Fruit fly (Drosophila melanogaster) whole organism, wandering third instar larva: ENCODE results near the gene Prx2.

Experiments used
- Abd-B ChIP-seq: fragments of >200 bp; optimal IDR thresholded peaks from 2 replicates; lab custom pipeline; 2017; ENCODE audit warnings: missing biosample characterization, missing genetic modification characterization
- CG32264 ChIP-seq: fragments of 200-800 bp; sonication (Bioruptor generic); optimal IDR thresholded peaks from 2 replicates; lab custom pipeline; 2016; ENCODE audit warnings: missing biosample characterization, missing genetic modification characterization
- Dfd ChIP-seq: fragments of >200 bp; optimal IDR thresholded peaks from 2 replicates; lab custom pipeline; 2017; ENCODE audit warnings: missing biosample characterization, missing genetic modification characterization
- Dif ChIP-seq: fragments of 200-275, 200-300 bp; sonication (Bioruptor generic); optimal IDR thresholded peaks from 2 replicates; lab custom pipeline; 2018; ENCODE audit warnings: missing biosample characterization, missing genetic modification characterization; ENCODE audit not compliant: partially characterized antibody
- GATAd ChIP-seq: sonication (Bioruptor generic); optimal IDR thresholded peaks from 2 replicates; lab custom pipeline; 2016; ENCODE audit warnings: missing biosample characterization, missing genetic modification characterization
- HLH106 ChIP-seq: fragments of 200-800 bp; optimal IDR thresholded peaks from 3 replicates; lab custom pipeline; 2019; ENCODE audit warnings: missing biosample characterization, mild to moderate bottlenecking, missing genetic modification characterization, moderate library complexity
- Hnf4 ChIP-seq: fragments of 200-800 bp; sonication (Bioruptor generic); optimal IDR thresholded peaks from 2 replicates; lab custom pipeline; 2016; ENCODE audit warnings: missing biosample characterization, mild to moderate bottlenecking, missing genetic modification characterization
- Hr78 ChIP-seq: fragments of >200 bp; optimal IDR thresholded peaks from 2 replicates; lab custom pipeline; 2017; ENCODE audit warnings: missing biosample characterization, missing genetic modification characterization
- Jra ChIP-seq: sonication (Bioruptor generic); optimal IDR thresholded peaks from 2 replicates; lab custom pipeline; 2016; ENCODE audit warnings: missing biosample characterization, missing genetic modification characterization
- Myc ChIP-seq: fragments of >200 bp; optimal IDR thresholded peaks from 2 replicates; lab custom pipeline; 2017
- OdsH ChIP-seq: fragments of 200-800 bp; sonication (Bioruptor generic); optimal IDR thresholded peaks from 2 replicates; lab custom pipeline; 2016; ENCODE audit warnings: missing biosample characterization, mild to moderate bottlenecking, missing genetic modification characterization
- Rel ChIP-seq, 2 experiments: fragments of 200-800 bp; sonication (Bioruptor generic) in 1 of 2; optimal IDR thresholded peaks; 2 replicates in 1 of 2; 3 replicates in 1 of 2; lab custom pipeline; 2016 to 2019; ENCODE audit warnings: mild to moderate bottlenecking in 2 of 2, missing biosample characterization in 2 of 2, missing genetic modification characterization in 2 of 2, moderate library complexity in 1 of 2
- Sp1 ChIP-seq: fragments of 200-800 bp; sonication (Bioruptor generic); optimal IDR thresholded peaks from 3 replicates; lab custom pipeline; 2019; ENCODE audit warnings: missing biosample characterization, mild to moderate bottlenecking, missing genetic modification characterization, moderate library complexity
- br ChIP-seq: fragments of 200-800 bp; sonication (Bioruptor generic); optimal IDR thresholded peaks from 2 replicates; lab custom pipeline; 2016; ENCODE audit warnings: missing biosample characterization, missing genetic modification characterization
- brk ChIP-seq: fragments of 200-800 bp; sonication (Bioruptor generic); optimal IDR thresholded peaks from 2 replicates; lab custom pipeline; 2016; ENCODE audit warnings: missing biosample characterization, mild to moderate bottlenecking, missing genetic modification characterization
- dl ChIP-seq, 2 experiments: fragments of 175-275, 200-275 bp in 1 of 2; fragments of 200-275 bp in 1 of 2; sonication (Bioruptor generic); optimal IDR thresholded peaks; lab custom pipeline; 2018; ENCODE audit warnings: mild to moderate bottlenecking in 2 of 2, missing biosample characterization in 2 of 2, missing genetic modification characterization in 2 of 2, moderate library complexity in 2 of 2; ENCODE audit not compliant: partially characterized antibody in 2 of 2, insufficient read depth in 1 of 2
- dmrt93B ChIP-seq: fragments of 200-800 bp; sonication (Bioruptor generic); optimal IDR thresholded peaks from 2 replicates; lab custom pipeline; 2018; ENCODE audit warnings: missing biosample characterization, mild to moderate bottlenecking, missing genetic modification characterization
- dsf ChIP-seq: sonication (Bioruptor generic); optimal IDR thresholded peaks from 2 replicates; lab custom pipeline; 2016; ENCODE audit warnings: missing biosample characterization, missing genetic modification characterization, borderline replicate concordance
- ey ChIP-seq: fragments of 200-800 bp; sonication (Bioruptor generic); optimal IDR thresholded peaks from 2 replicates; lab custom pipeline; 2016; ENCODE audit warnings: missing biosample characterization, missing genetic modification characterization
- foxo ChIP-seq, 2 experiments: fragments of 200-800 bp; sonication (Bioruptor generic); optimal IDR thresholded peaks; 2 replicates in 1 of 2; 3 replicates in 1 of 2; lab custom pipeline; 2016 to 2017; ENCODE audit warnings: missing biosample characterization in 2 of 2, missing genetic modification characterization in 2 of 2
- fru ChIP-seq: fragments of 200-800 bp; sonication (Bioruptor generic); optimal IDR thresholded peaks from 3 replicates; lab custom pipeline; 2016; ENCODE audit warnings: missing biosample characterization, mild to moderate bottlenecking, missing genetic modification characterization
- h ChIP-seq: fragments of 200-800 bp; sonication (Bioruptor generic); optimal IDR thresholded peaks from 3 replicates; lab custom pipeline; 2016; ENCODE audit warnings: missing biosample characterization, mild to moderate bottlenecking, missing genetic modification characterization
- pan ChIP-seq: fragments of >200 bp; optimal IDR thresholded peaks from 2 replicates; lab custom pipeline; 2017
- psq ChIP-seq: fragments of 200-800 bp; sonication (Bioruptor generic); optimal IDR thresholded peaks from 3 replicates; lab custom pipeline; 2017; ENCODE audit warnings: missing biosample characterization, mild to moderate bottlenecking, missing genetic modification characterization, moderate library complexity
- rgr ChIP-seq: fragments of 200-800 bp; sonication (Bioruptor generic); optimal IDR thresholded peaks from 3 replicates; lab custom pipeline; 2016; ENCODE audit warnings: missing biosample characterization, mild to moderate bottlenecking, missing genetic modification characterization
- sage ChIP-seq: fragments of 200-800 bp; sonication (Bioruptor generic); optimal IDR thresholded peaks from 2 replicates; lab custom pipeline; 2016; ENCODE audit warnings: missing biosample characterization, mild to moderate bottlenecking, missing genetic modification characterization
- sv ChIP-seq: fragments of 200-800 bp; sonication (Bioruptor generic); optimal IDR thresholded peaks from 3 replicates; lab custom pipeline; 2016; ENCODE audit warnings: missing biosample characterization, missing genetic modification characterization
- tai ChIP-seq: sonication (Bioruptor generic); optimal IDR thresholded peaks from 2 replicates; lab custom pipeline; 2016; ENCODE audit warnings: missing biosample characterization, missing genetic modification characterization
- usp ChIP-seq: fragments of >200 bp; optimal IDR thresholded peaks from 2 replicates; lab custom pipeline; 2017; ENCODE audit warnings: missing biosample characterization, missing genetic modification characterization
- woc ChIP-seq: sonication (Bioruptor generic); optimal IDR thresholded peaks from 2 replicates; lab custom pipeline; 2016; ENCODE audit warnings: missing biosample characterization, mild to moderate bottlenecking, missing genetic modification characterization

The Prx2 gene

DNA sequence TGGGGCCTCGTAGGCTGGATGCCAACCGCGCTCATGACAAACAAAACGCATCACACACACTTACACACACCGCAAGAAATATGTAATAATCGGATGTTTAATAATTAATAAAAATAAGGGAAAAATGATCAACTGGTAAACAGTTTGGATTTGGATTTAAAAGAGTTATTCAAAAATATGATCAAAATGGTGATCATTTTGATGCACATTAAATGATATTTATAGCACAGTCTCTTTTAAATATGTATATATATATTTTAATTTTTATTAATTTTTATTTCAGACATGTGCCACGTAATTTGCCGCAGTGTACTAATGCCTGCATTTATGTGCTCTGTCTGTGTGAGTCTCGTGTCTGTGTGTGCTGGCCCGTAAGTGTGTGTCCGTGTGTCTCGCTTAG, 15.7 kb downstream of the Prx2 start:
- TF ChIP-seq GATAd (GFP tag; lab: Kevin White, UChicago) (no peak), foxo (GFP tag; optimal IDR thresholded peaks at IDR 0.05; lab: Kevin White, UChicago) (peak in 1 of 2 experiments; percentile 13), ey (no peak), HLH106 (tag; lab: Kevin White, UChicago) (peak; percentile 43), usp (no peak), Sp1 (peak; percentile 26), Hr78 (no peak)

DNA sequence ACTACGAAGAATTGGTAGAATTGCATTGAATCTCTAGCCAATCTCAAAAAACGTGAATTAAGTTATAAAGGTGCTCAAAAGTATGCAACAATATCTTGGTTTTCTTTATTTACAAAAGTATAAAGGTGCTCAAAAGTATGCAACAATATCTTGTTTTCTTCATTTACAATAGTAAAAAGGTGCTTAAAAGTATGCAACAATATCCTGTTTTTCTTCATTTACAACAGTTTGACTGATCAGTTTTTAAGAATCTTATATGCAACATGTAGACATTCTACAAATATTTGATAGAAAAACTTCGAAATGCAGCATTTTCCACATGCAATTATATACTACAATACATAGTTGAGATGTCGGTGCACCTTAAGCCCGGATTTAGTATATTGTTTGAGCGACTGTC, 17.4 kb downstream of the Prx2 start:
- no peak for TF ChIP-seq dl (GFP tag; optimal IDR thresholded peaks at IDR 0.05; lab: Kevin White, UChicago; ENCODE audit: insufficient read depth in 1 of 2, partially characterized antibody in 2 of 2)
- TF ChIP-seq woc: no peak
- TF ChIP-seq h: no peak
- TF ChIP-seq Dfd (GFP tag; lab: Kevin White, UChicago): no peak
- TF ChIP-seq Rel (GFP tag; optimal IDR thresholded peaks at IDR 0.05; lab: Kevin White, UChicago): no peak
- no peak for TF ChIP-seq Rel (tag; optimal IDR thresholded peaks at IDR 0.05; lab: Kevin White, UChicago)
- no peak for TF ChIP-seq fru (GFP tag; lab: Kevin White, UChicago)
- no peak for TF ChIP-seq dmrt93B (GFP tag; lab: Kevin White, UChicago)
- no peak for TF ChIP-seq Abd-B (GFP tag; lab: Kevin White, UChicago)
- no peak for TF ChIP-seq rgr (GFP tag; lab: Kevin White, UChicago)
- no peak for TF ChIP-seq sv (GFP tag; lab: Kevin White, UChicago)
- no peak for TF ChIP-seq dsf
- TF ChIP-seq sage (GFP tag; lab: Kevin White, UChicago): no peak
- no peak for TF ChIP-seq tai
- TF ChIP-seq Jra (GFP tag; lab: Kevin White, UChicago): no peak
- TF ChIP-seq psq: no peak

DNA sequence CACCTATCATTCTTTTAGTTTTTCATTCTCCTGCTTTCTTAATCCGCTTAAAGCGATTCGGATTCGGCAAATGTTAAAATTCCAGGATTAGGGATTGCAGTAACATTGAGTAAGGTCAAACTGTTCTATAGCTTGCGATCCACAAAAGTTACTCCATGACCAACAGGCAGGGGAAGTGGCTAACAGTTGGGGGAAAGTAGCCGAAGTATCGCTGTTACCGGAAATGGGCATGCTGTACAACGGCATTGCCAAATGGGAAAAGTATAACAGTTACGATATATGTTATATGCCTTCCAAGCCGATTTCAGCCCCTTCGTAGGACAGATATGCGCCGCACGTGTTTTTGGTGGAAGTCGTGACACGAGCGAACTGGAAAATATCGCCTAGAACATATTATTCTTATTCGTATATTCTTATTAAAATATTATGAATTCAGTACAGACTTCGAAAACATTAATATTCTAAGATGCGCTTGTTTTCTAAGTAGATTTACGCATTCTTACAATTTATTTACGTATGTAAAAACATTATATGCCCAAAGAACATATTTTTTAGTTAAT, 28.7 kb downstream of the Prx2 start:
- TF ChIP-seq Sp1 (no peak), Rel (GFP tag; optimal IDR thresholded peaks at IDR 0.05; lab: Kevin White, UChicago) (no peak), Rel (tag; optimal IDR thresholded peaks at IDR 0.05; lab: Kevin White, UChicago) (no peak), Myc (lab: Kevin White, UChicago) (peak; percentile 40), woc (peak; percentile 18), foxo (GFP tag; optimal IDR thresholded peaks at IDR 0.05; lab: Kevin White, UChicago) (no peak), brk (GFP tag; lab: Kevin White, UChicago) (no peak)

DNA sequence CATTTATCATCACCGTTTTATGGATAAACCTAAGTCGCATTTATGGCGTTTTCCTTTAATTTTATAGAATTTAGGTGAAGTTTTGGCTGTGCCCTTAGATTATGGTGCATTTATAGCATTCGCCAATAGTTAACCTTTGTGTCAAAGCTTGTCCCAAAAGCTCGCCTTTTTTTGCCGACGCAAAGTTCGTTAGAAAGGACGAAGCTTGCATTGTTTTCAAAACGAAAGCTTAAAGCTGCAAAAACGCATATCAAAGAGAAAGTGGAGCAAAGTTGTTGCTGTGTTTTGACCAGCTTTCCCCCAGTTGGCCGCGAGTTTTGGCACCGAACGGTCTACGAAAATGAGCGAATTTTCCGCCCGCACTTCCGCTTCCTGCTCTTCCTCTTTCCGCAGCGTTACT, 29.3 kb downstream of the Prx2 start, which contains the start of gene Syt12:
TSS of gene Syt12 (plus strand) at position 301 of the 400 bp plus-strand sequence.
- TF ChIP-seq GATAd (GFP tag; lab: Kevin White, UChicago) (no peak), Dif (no peak), HLH106 (tag; lab: Kevin White, UChicago) (no peak), rgr (GFP tag; lab: Kevin White, UChicago) (no peak), fru (GFP tag; lab: Kevin White, UChicago) (no peak), foxo (GFP tag; optimal IDR thresholded peaks at IDR 0.05; lab: Kevin White, UChicago) (no peak), Sp1 (no peak), CG32264 (GFP tag; lab: Kevin White, UChicago) (no peak), Rel (GFP tag; optimal IDR thresholded peaks at IDR 0.05; lab: Kevin White, UChicago) (no peak), Rel (tag; optimal IDR thresholded peaks at IDR 0.05; lab: Kevin White, UChicago) (no peak)

DNA sequence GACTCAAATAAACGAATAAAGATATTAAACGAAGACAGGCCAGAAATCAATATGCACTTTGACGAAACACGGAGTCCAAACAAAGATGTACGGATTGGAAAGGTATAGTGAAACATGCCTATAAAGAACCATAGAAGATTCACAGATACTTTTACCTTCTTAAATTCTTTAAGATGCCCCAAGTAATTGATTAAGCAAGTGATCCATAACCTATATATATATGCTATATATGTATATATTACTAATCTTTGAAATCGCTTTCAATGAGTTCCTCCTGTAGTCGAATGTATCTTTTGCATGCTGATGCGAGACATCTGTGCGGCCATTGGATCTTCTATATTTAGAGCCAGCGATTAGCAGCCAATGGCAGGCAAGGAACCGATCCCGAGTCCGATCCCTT, 38.5 kb downstream of the Prx2 start, which contains the start of gene dmrt11E:
TSS of gene dmrt11E (plus strand) at position 43 of the 400 bp plus-strand sequence.
- TF ChIP-seq CG32264 (GFP tag; lab: Kevin White, UChicago) (no peak), h (peak; percentile 21), HLH106 (tag; lab: Kevin White, UChicago) (peak; percentile 31)

DNA sequence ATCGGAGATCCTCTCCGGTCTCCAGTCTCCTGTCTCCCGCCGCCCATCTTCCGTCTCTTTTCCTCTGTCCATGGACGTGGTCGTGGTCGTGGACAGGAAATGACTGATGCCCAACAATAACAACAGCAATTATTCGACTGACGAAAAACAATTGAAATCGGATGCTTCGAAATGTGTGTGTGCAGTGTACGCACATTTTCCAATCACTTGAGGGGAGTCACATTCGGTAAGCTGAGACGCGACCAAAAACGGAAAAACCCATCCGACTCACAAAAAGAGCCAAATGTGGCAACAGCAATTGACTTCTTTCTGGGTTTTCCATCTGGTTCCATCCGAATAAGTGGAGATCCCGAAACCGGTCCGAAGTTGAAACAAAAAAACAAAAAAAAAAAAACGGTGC, 39.8 kb downstream of the Prx2 start:
- TF ChIP-seq sage (GFP tag; lab: Kevin White, UChicago) (no peak), OdsH (GFP tag; lab: Kevin White, UChicago) (no peak), br (GFP tag; lab: Kevin White, UChicago) (no peak), foxo (GFP tag; optimal IDR thresholded peaks at IDR 0.05; lab: Kevin White, UChicago) (no peak), Hnf4 (GFP tag; lab: Kevin White, UChicago) (no peak), dmrt93B (GFP tag; lab: Kevin White, UChicago) (no peak), dl (GFP tag; optimal IDR thresholded peaks at IDR 0.05; lab: Kevin White, UChicago; ENCODE audit: insufficient read depth in 1 of 2, partially characterized antibody in 2 of 2) (no peak), Jra (GFP tag; lab: Kevin White, UChicago) (no peak), psq (no peak), pan (no peak), usp (no peak)
